Worm (Caenorhabditis elegans) whole organism, dauer: ENCODE data around the gene Y45F10D.14.

Experiments
- unc-62 ChIP-seq: sonication (generic microtip); optimal IDR thresholded peaks from 2 replicates; lab custom pipeline; 2017; ENCODE audit warnings: missing biosample characterization, missing genetic modification reagents, missing genetic modification characterization

The Y45F10D.14 gene

DNA sequence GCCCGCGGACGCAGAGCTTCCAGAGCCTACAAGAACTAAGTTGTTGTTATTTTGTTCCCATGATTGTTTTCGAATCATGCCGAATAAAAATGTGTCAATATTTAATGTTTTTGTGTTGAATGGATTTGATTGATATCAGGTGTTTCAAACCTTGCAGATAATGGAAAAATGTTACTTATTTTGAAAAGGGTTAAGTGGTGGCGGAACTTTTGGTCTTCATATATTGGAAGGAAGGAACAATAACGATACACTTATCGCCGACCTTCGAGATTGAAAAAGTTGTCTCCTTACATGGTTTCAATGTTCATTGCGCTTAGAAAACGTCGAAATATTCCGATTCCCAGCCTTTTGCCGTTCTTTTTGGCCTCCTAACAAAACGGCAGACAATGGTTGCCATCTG lies 28.9 kb downstream of the Y45F10D.14 start, which contains the start of gene gly-10:
TSS of gene gly-10 (plus strand) at position 387 of the 400 bp plus-strand sequence.
- no peak for TF ChIP-seq unc-62 (GFP tag; lab: Kevin White, UChicago)

DNA sequence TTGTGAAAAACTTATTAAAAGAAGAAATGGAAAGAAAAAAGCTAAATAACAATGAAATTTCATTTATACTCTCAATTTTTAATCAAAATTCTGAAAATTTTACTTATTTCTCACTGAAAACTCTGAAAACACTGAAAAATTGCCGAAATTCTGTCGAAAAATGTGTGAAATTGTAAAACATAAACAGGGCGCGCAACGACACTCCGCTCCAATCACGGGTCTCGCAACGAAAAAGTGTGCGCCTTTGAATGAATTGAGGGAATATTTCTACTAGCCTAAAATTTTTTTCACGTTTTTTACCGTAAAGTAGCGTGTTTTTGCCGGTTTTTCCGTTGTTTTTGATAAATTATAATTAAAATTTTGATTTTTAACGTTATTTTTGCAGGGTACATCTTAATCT lies 30.1 kb downstream of the Y45F10D.14 start, which contains the start of gene rpl-18:
TSS of gene rpl-18 (plus strand) at position 386 of the 400 bp plus-strand sequence.
- no peak for TF ChIP-seq unc-62 (GFP tag; lab: Kevin White, UChicago)

DNA sequence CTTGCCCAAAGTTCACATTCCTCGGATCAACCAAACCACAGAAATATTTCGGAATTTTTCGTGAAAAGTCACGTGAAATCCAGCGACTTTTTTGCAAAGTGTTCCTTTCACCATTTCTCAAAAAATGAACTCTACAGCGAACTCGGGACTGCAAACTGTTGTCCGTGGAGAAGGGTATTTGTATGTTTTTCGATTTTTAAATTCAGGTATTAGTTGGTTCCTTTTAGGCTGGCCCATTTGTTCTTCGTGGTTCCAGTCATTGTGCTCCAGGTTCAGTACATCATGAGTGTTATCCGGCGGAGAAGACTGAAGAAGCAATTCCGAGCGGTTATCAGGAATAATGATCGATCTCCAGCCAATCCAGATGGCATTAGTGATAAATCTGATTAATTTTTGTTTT lies 30.9 kb downstream of the Y45F10D.14 start:
- no peak for TF ChIP-seq unc-62 (GFP tag; lab: Kevin White, UChicago)

DNA sequence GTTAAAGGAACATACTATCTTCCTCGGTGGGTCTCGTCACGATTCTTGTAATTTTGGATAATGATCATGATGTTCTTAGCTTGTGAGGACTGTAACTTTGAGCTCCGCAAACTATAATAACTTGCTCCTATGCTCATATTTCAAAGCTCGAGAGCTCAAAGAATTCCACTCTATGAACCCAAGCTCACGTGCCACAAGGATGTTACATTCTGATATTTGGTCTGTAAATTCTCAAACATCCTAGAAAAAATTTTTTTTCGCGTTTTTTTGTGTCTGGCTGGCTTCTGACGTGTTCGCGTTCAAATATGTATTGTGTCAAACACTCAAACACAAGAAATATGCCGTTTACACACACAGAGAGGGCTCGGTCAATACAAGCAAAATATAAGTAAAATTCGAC lies 31.5 kb downstream of the Y45F10D.14 start, which contains the start of gene Y45F10D.16:
TSS of gene Y45F10D.16 (plus strand) at position 301 of the 400 bp plus-strand sequence.
- no peak for TF ChIP-seq unc-62 (GFP tag; lab: Kevin White, UChicago)

DNA sequence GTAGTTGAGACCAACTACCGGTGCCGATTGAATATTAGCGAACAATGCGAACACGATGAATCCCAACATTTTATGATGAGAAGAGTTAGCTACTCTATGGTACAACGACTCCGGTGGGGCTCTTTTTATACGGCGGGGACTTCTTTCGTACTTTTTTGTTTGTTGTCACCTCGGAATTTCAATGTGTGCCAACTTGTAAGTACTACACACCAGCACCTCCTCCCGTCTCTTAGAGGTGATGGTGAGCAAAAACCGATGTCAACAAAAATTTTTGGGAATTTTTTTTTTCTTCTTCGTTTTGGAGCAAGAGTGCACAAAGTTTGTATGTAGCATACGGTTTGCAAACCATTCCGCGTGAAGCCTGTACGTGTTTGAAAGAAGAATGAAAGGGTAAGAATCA lies 33.0 kb downstream of the Y45F10D.14 start, which contains the start of gene Y45F10D.2:
TSS of gene Y45F10D.2 (minus strand) at position 101 of the 400 bp plus-strand sequence.
- TF ChIP-seq unc-62 (GFP tag; lab: Kevin White, UChicago) = no peak

DNA sequence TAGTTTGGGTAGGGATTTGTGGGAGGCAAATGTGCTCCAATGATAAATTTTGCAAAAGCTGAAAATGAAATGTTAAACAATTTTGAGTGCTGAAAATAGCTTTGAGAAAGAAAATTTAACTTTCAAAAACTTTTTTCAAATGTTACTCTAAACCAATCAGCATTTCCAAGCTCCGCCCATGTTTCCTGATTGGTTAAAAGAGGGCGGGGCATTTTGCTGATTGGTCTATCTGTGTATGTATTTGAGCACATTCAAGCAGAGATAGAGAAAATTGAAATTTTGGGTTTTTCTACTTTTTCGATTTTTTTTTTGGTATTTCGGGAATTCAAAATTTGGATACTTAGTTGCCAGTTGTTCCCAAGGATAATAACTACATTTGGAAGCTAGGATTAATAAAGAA lies 42.9 kb downstream of the Y45F10D.14 start:
- no peak for TF ChIP-seq unc-62 (GFP tag; lab: Kevin White, UChicago)

DNA sequence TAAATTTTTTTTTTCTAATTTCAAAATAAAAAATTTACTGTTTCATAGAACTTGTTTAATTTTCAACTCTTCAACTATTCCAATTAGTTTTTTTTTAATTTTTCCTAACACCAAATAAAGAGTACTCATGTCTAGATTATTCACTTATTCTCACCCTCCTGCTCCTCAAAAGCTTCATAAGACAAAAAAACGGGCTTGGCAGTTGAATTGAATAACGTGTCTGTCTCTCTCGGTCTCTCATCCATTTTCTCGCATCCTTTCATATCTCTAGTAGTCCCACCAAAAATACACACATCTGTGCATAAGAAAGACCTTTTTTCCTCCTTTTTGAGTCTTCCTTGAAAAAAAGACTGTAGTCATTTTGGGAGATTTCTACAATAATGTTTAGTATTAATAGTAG lies 44.2 kb downstream of the Y45F10D.14 start:
- no peak for TF ChIP-seq unc-62 (GFP tag; lab: Kevin White, UChicago)

DNA sequence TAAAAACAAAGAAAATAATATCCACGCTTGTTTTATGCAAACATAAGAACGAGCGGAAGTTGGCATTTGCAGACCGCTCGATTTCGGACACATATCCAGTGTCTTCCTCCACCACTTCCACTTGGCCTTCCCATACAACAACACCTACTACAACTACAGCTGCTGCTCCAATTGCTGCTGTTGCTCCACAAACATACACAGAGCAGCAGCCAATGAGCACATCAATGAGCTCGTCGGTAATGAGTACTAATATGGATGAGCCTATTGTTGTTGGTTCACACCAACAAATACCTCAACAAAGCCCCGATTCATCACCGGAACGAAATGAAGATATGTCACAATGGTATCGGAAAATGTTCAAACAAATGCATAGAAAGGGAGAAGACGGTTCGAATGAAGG lies 52.0 kb downstream of the Y45F10D.14 start:
- no peak for TF ChIP-seq unc-62 (GFP tag; lab: Kevin White, UChicago)
